Worm (Caenorhabditis elegans): ENCODE measurements around the gene cnc-11.

ce11 chrV:1459374-1459926 lies 17.3 kb downstream of the cnc-11 start:
- TF ChIP-seq pha-4 (tag; optimal IDR thresholded peaks at IDR 0.05) (no peak), mls-2 (tag; optimal IDR thresholded peaks at IDR 0.05) (no peak), lin-13 (tag; optimal IDR thresholded peaks at IDR 0.05) (no peak)
